Worm (Caenorhabditis elegans) whole organism, midembryonic: Measurements from ENCODE around the gene sra-6.

Experiments used
- T22C8.4 ChIP-seq: fragments of 200-800 bp; sonication (Bioruptor generic); IDR thresholded peaks from 2 replicates; pipeline ENCODE4 v1.3.6; 2022; ENCODE audit warnings: missing genetic modification characterization, missing compliant biosample characterization
- cog-1 ChIP-seq: sonication (generic microtip); optimal IDR thresholded peaks from 2 replicates; lab custom pipeline; 2016; ENCODE audit warnings: missing genetic modification characterization, missing compliant biosample characterization
- flt-1 ChIP-seq: fragments of 200-800 bp; sonication (Bioruptor generic); IDR thresholded peaks from 2 replicates; pipeline ENCODE4 v1.3.6; 2022; ENCODE audit warnings: missing genetic modification characterization, missing compliant biosample characterization
- klf-2 ChIP-seq: fragments of 200-800 bp; sonication (Bioruptor generic); conservative IDR thresholded peaks from 2 replicates; pipeline ENCODE4 v1.3.6; 2022; ENCODE audit warnings: missing genetic modification reagents, missing genetic modification characterization, missing compliant biosample characterization
- med-1 ChIP-seq: sonication (generic microtip); optimal IDR thresholded peaks from 2 replicates; lab custom pipeline; 2017; ENCODE audit warnings: missing genetic modification characterization, mild to moderate bottlenecking, missing compliant biosample characterization, antibody characterized with exemption, missing genetic modification reagents; ENCODE audit not compliant: insufficient read depth
- ref-1 ChIP-seq: fragments of 200-800 bp; sonication (Bioruptor generic); conservative IDR thresholded peaks from 2 replicates; pipeline ENCODE4 v1.3.6; 2022; ENCODE audit warnings: missing genetic modification reagents, missing genetic modification characterization, missing compliant biosample characterization
- tab-1 ChIP-seq: fragments of 200-800 bp; sonication (Bioruptor generic); IDR thresholded peaks from 2 replicates; pipeline ENCODE4 v1.3.6; 2022; ENCODE audit warnings: missing genetic modification characterization, missing compliant biosample characterization
- ztf-23 ChIP-seq: fragments of 200-800 bp; sonication (Bioruptor generic); IDR thresholded peaks from 2 replicates; pipeline ENCODE4 v1.3.6; 2022; ENCODE audit warnings: missing genetic modification reagents, missing genetic modification characterization, missing compliant biosample characterization
- ztf-29 ChIP-seq: fragments of 200-800 bp; sonication (Bioruptor generic); IDR thresholded peaks from 2 replicates; pipeline ENCODE4 v1.3.6; 2022; ENCODE audit warnings: missing genetic modification reagents, missing genetic modification characterization, missing compliant biosample characterization

sra-6 gene

ce11 chrII:9550718-9551117 lies at the start of gene sra-6:
Gene sra-6, minus strand, starts transcription at chrII:9550818.
- TF ChIP-seq T22C8.4 (no peak), cog-1 (tag; lab: Kevin White, UChicago) (no peak), ref-1 (GFP tag; lab: Robert Waterston, UW) (no peak), ztf-29 (GFP tag; lab: Robert Waterston, UW) (no peak), med-1 (no peak), ztf-23 (GFP tag; lab: Robert Waterston, UW) (no peak), klf-2 (GFP tag; lab: Robert Waterston, UW) (no peak), tab-1 (GFP tag; lab: Robert Waterston, UW) (no peak), flt-1 (no peak)

- TF ChIP-seq klf-2 (GFP tag; lab: Robert Waterston, UW) (no peak), flt-1 (no peak), ref-1 (GFP tag; lab: Robert Waterston, UW) (no peak), ztf-23 (GFP tag; lab: Robert Waterston, UW) (no peak), med-1 (no peak), ztf-29 (GFP tag; lab: Robert Waterston, UW) (no peak), tab-1 (GFP tag; lab: Robert Waterston, UW) (no peak), T22C8.4 (no peak), cog-1 (tag; lab: Kevin White, UChicago) (no peak)
These were observed 49.6 kb upstream of the sra-6 start for ce11 chrII:9600022-9600722.

ce11 chrII:9597516-9598047 lies 47.0 kb upstream of the sra-6 start, which contains the start of gene mrpl-53:
Gene mrpl-53, plus strand, starts transcription at chrII:9597622.
- TF ChIP-seq ztf-29 (GFP tag; lab: Robert Waterston, UW) (no peak), med-1 (no peak), ztf-23 (GFP tag; lab: Robert Waterston, UW) (no peak), ref-1 (GFP tag; lab: Robert Waterston, UW) (no peak)

- TF ChIP-seq tab-1 (GFP tag; lab: Robert Waterston, UW) (no peak), ref-1 (GFP tag; lab: Robert Waterston, UW) (no peak), cog-1 (tag; lab: Kevin White, UChicago) (no peak), med-1 (no peak), ztf-23 (GFP tag; lab: Robert Waterston, UW) (no peak), klf-2 (GFP tag; lab: Robert Waterston, UW) (no peak), T22C8.4 (no peak), flt-1 (no peak), ztf-29 (GFP tag; lab: Robert Waterston, UW) (no peak)
These were observed 45.8 kb upstream of the sra-6 start, which contains the start of gene E02H1.6 for ce11 chrII:9596401-9596800. Gene E02H1.6, plus strand, starts transcription at chrII:9596701.

- no peak for TF ChIP-seq tab-1 (GFP tag; lab: Robert Waterston, UW)
- no peak for TF ChIP-seq cog-1 (tag; lab: Kevin White, UChicago)
- no peak for TF ChIP-seq ztf-29 (GFP tag; lab: Robert Waterston, UW)
- no peak for TF ChIP-seq klf-2 (GFP tag; lab: Robert Waterston, UW)
These were observed 44.3 kb upstream of the sra-6 start, which contains the start of gene E02H1.5 for ce11 chrII:9594924-9595323. Gene E02H1.5, plus strand, starts transcription at chrII:9595224.

ce11 chrII:9592737-9593136 lies 42.1 kb upstream of the sra-6 start, which contains the start of gene parp-2:
Gene parp-2, plus strand, starts transcription at chrII:9593037.
- TF ChIP-seq cog-1 (tag; lab: Kevin White, UChicago), result no peak
- TF ChIP-seq ztf-29 (GFP tag; lab: Robert Waterston, UW), result no peak
- no peak for TF ChIP-seq tab-1 (GFP tag; lab: Robert Waterston, UW)
- TF ChIP-seq ztf-23 (GFP tag; lab: Robert Waterston, UW), result no peak
- no peak for TF ChIP-seq T22C8.4
- TF ChIP-seq ref-1 (GFP tag; lab: Robert Waterston, UW), result no peak
- TF ChIP-seq med-1, result no peak
- no peak for TF ChIP-seq klf-2 (GFP tag; lab: Robert Waterston, UW)
- no peak for TF ChIP-seq flt-1

ce11 chrII:9591071-9591470 lies 40.5 kb upstream of the sra-6 start, which contains the start of the genes E02H1.1 and tag-124:
Gene E02H1.1, minus strand, starts transcription at chrII:9591164.
Gene tag-124, plus strand, starts transcription at chrII:9591292.
- TF ChIP-seq klf-2 (GFP tag; lab: Robert Waterston, UW) (no peak), ztf-23 (GFP tag; lab: Robert Waterston, UW) (peak; percentile 52; the same call in 1 of the 2 replicates), cog-1 (tag; lab: Kevin White, UChicago) (peak; percentile 7), ref-1 (GFP tag; lab: Robert Waterston, UW) (no peak), ztf-29 (GFP tag; lab: Robert Waterston, UW) (no peak), T22C8.4 (no peak), med-1 (no peak), tab-1 (GFP tag; lab: Robert Waterston, UW) (no peak), flt-1 (peak; percentile 62)

- no peak for TF ChIP-seq ztf-23 (GFP tag; lab: Robert Waterston, UW)
- no peak for TF ChIP-seq tab-1 (GFP tag; lab: Robert Waterston, UW)
- no peak for TF ChIP-seq klf-2 (GFP tag; lab: Robert Waterston, UW)
- TF ChIP-seq flt-1, result no peak
- TF ChIP-seq ztf-29 (GFP tag; lab: Robert Waterston, UW), result no peak
- no peak for TF ChIP-seq T22C8.4
- no peak for TF ChIP-seq ref-1 (GFP tag; lab: Robert Waterston, UW)
These were observed 39.0 kb upstream of the sra-6 start, which contains the start of gene eral-1 for ce11 chrII:9589667-9590066. Gene eral-1, minus strand, starts transcription at chrII:9589767.

- TF ChIP-seq med-1 (no peak), T22C8.4 (no peak), flt-1 (no peak), klf-2 (GFP tag; lab: Robert Waterston, UW) (no peak), cog-1 (tag; lab: Kevin White, UChicago) (no peak), tab-1 (GFP tag; lab: Robert Waterston, UW) (no peak), ztf-29 (GFP tag; lab: Robert Waterston, UW) (no peak), ref-1 (GFP tag; lab: Robert Waterston, UW) (no peak), ztf-23 (GFP tag; lab: Robert Waterston, UW) (no peak)
These were observed 36.2 kb upstream of the sra-6 start, which contains the start of gene ugt-58 for ce11 chrII:9586734-9587209. Gene ugt-58, minus strand, starts transcription at chrII:9586784.
